Fruit fly (Drosophila melanogaster) whole organism: ENCODE data around the gene Dlc90F.

Experiments used
- CG8478 ChIP-seq: fragments of >200 bp; optimal IDR thresholded peaks from 2 replicates; lab custom pipeline; 2018; ENCODE audit warnings: inconsistent platforms
- Dll ChIP-seq: fragments of >200 bp; optimal IDR thresholded peaks from 2 replicates; lab custom pipeline; 2017
- EcR ChIP-seq, 2 experiments: fragments of >200 bp; optimal IDR thresholded peaks; 2 replicates each; lab custom pipeline; 2017; ENCODE audit warnings: missing biosample characterization in 2 of 2, missing genetic modification characterization in 2 of 2, missing genetic modification reagents in 2 of 2
- pan ChIP-seq: fragments of >200 bp; optimal IDR thresholded peaks from 2 replicates; lab custom pipeline; 2017
- psq ChIP-seq: fragments of >200 bp; optimal IDR thresholded peaks from 2 replicates; lab custom pipeline; 2017
- usp ChIP-seq: fragments of >200 bp; optimal IDR thresholded peaks from 2 replicates; lab custom pipeline; 2017; ENCODE audit warnings: missing biosample characterization, missing genetic modification characterization, mixed read lengths

DNA sequence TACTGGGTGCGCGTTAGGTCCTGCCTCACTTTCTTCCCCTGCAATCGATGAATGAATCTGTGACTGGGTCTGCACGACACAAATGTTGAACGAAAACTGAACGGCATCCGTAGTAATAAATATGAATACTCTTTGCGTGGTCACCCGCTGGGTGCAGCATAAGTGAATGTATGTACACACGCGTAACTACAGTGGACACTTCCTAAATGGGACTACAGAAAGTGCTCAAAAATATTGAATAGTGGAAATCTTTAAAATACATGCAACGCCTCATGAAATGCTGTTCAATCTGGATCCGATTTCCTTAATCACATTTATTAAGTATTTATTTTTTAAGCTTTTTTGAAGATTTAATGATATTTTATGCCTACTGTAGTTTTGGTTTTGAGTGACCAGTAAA lies 29.8 kb downstream of the Dlc90F start, which contains the start of gene naz:
- TF ChIP-seq EcR (GFP tag; optimal IDR thresholded peaks at IDR 0.05; lab: Kevin White, UChicago), result no peak
- no peak for TF ChIP-seq Dll
- TF ChIP-seq usp (GFP tag; lab: Kevin White, UChicago), result no peak
- TF ChIP-seq pan (lab: Kevin White, UChicago), result no peak
- TF ChIP-seq psq (lab: Kevin White, UChicago), result no peak
- no peak for TF ChIP-seq CG8478 (lab: Kevin White, UChicago)
